Fruit fly (Drosophila melanogaster) whole organism, adult: Measurements from ENCODE around the gene CG9609.

Experiments used
- CG11617 ChIP-seq: fragments of 200-800 bp; sonication (Bioruptor generic); optimal IDR thresholded peaks from 2 replicates; lab custom pipeline; 2017; ENCODE audit warnings: mild to moderate bottlenecking, missing biosample characterization, missing genetic modification reagents, missing genetic modification characterization
- CG12768 ChIP-seq: fragments of 200-800 bp; sonication (Bioruptor generic); optimal IDR thresholded peaks from 2 replicates; lab custom pipeline; 2017; ENCODE audit warnings: missing biosample characterization, missing genetic modification characterization, mild to moderate bottlenecking, moderate library complexity, missing genetic modification reagents
- CG1620 ChIP-seq: fragments of 200-800 bp; sonication (Bioruptor generic); optimal IDR thresholded peaks from 2 replicates; lab custom pipeline; 2016; ENCODE audit warnings: missing biosample characterization, missing genetic modification characterization
- CG7045 ChIP-seq: fragments of 200-800 bp; sonication (Bioruptor generic); optimal IDR thresholded peaks from 2 replicates; lab custom pipeline; 2017; ENCODE audit warnings: missing biosample characterization, mild to moderate bottlenecking, missing genetic modification characterization
- CG7101 ChIP-seq: fragments of 200-800 bp; sonication (Bioruptor generic); optimal IDR thresholded peaks from 2 replicates; lab custom pipeline; 2018; ENCODE audit warnings: missing biosample characterization, mild to moderate bottlenecking, missing genetic modification characterization, moderate library complexity
- Clk ChIP-seq: fragments of 200-800 bp; sonication (Bioruptor generic); optimal IDR thresholded peaks from 2 replicates; lab custom pipeline; 2017; ENCODE audit warnings: missing biosample characterization, missing genetic modification characterization
- Crg-1 ChIP-seq: fragments of 200-800 bp; sonication (Bioruptor generic); optimal IDR thresholded peaks from 2 replicates; lab custom pipeline; 2016; ENCODE audit warnings: missing biosample characterization, missing genetic modification characterization
- Hr96 ChIP-seq: fragments of 200-800 bp; sonication (Bioruptor generic); optimal IDR thresholded peaks from 2 replicates; lab custom pipeline; 2016; ENCODE audit warnings: missing biosample characterization, missing genetic modification characterization
- Mnt ChIP-seq: fragments of 200-800 bp; sonication (Bioruptor generic); optimal IDR thresholded peaks from 2 replicates; lab custom pipeline; 2016; ENCODE audit warnings: missing biosample characterization, mild to moderate bottlenecking, missing genetic modification characterization
- bab1 ChIP-seq: fragments of 200-800 bp; sonication (Bioruptor generic); optimal IDR thresholded peaks from 3 replicates; lab custom pipeline; 2019; ENCODE audit warnings: missing biosample characterization, mild to moderate bottlenecking, missing genetic modification characterization, moderate library complexity
- cnc ChIP-seq, 2 experiments: fragments of >200 bp; optimal IDR thresholded peaks; 2 replicates each; lab custom pipeline; 2017
- kay ChIP-seq: fragments of 200-800 bp; sonication (Bioruptor generic); peaks from one replicate; lab custom pipeline; 2016; ENCODE audit warnings: missing biosample characterization, missing genetic modification characterization, borderline replicate concordance
- pad ChIP-seq: fragments of 200-800 bp; sonication (Bioruptor generic); optimal IDR thresholded peaks from 3 replicates; lab custom pipeline; 2017; ENCODE audit warnings: missing biosample characterization, missing genetic modification characterization, mild to moderate bottlenecking, moderate library complexity, missing genetic modification reagents
- tj ChIP-seq: fragments of 200-800 bp; sonication (Bioruptor generic); optimal IDR thresholded peaks from 3 replicates; lab custom pipeline; 2017; ENCODE audit warnings: missing biosample characterization, mild to moderate bottlenecking, missing genetic modification characterization, moderate library complexity

DNA sequence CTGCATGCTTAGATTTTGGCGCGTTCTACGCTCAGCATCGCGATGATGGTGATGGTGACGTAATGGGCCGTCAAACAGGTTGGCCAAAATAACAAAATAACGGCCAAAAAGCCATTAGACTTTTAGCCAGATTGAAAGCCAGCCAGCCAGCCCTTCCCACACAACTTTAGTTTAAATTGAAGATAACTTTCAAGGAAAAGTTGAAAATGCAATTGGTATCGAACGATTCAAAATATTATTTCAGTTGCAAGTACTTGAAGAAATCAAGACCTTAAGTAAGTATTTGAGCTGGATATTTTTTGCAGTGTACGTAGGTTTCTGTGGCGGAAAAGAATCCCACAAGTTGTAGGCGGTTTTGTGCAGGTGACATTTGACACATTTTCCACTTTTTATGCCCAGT is 5.8 kb downstream of the CG9609 start:
- TF ChIP-seq tj (GFP tag; lab: Kevin White, UChicago) (no peak), CG1620 (GFP tag; lab: Kevin White, UChicago) (no peak), bab1 (GFP tag; lab: Kevin White, UChicago) (no peak), Hr96 (GFP tag; lab: Kevin White, UChicago) (no peak), kay (GFP tag; lab: Kevin White, UChicago) (no peak), CG7101 (tag; lab: Kevin White, UChicago) (no peak), CG11617 (no peak), cnc (optimal IDR thresholded peaks at IDR 0.05; lab: Kevin White, UChicago) (no peak), CG12768 (GFP tag; lab: Kevin White, UChicago) (no peak), pad (no peak), Clk (GFP tag; lab: Kevin White, UChicago) (no peak), Mnt (GFP tag; lab: Kevin White, UChicago) (no peak), Crg-1 (GFP tag; lab: Kevin White, UChicago) (no peak), CG7045 (GFP tag; lab: Kevin White, UChicago) (no peak)
